Fruit fly (Drosophila melanogaster) whole organism, pupa: Measurements from ENCODE around the gene ScsbetaG.

Source experiments
- CG12605 ChIP-seq: fragments of 200-800 bp; sonication (Bioruptor generic); IDR thresholded peaks from 2 replicates; pipeline ENCODE4 v1.3.6; 2022; ENCODE audit warnings: missing biosample characterization, missing genetic modification characterization
- CG13204 ChIP-seq: fragments of 200-800 bp; sonication (Bioruptor generic); optimal IDR thresholded peaks from 2 replicates; lab custom pipeline; 2018; ENCODE audit warnings: missing biosample characterization, mild to moderate bottlenecking, missing genetic modification characterization, moderate library complexity
- CG17806 ChIP-seq: fragments of 200-800 bp; sonication (Bioruptor generic); optimal IDR thresholded peaks from 2 replicates; lab custom pipeline; 2018; ENCODE audit warnings: missing biosample characterization, mild to moderate bottlenecking, missing genetic modification characterization, moderate library complexity
- CG32121 ChIP-seq: fragments of 200-800 bp; sonication (Bioruptor generic); IDR thresholded peaks from 2 replicates; pipeline ENCODE4 v1.3.6; 2022; ENCODE audit warnings: missing biosample characterization, missing genetic modification characterization
- CG4496 ChIP-seq: fragments of 200-800 bp; sonication (Bioruptor generic); IDR thresholded peaks from 3 replicates; pipeline ENCODE4 v1.3.6; 2022; ENCODE audit warnings: missing biosample characterization, missing genetic modification characterization
- CG8159 ChIP-seq: fragments of 200-800 bp; sonication (Bioruptor generic); optimal IDR thresholded peaks from 3 replicates; lab custom pipeline; 2018; ENCODE audit warnings: missing biosample characterization, mild to moderate bottlenecking, missing genetic modification characterization, moderate library complexity
- CG9948 ChIP-seq: fragments of 200-800 bp; sonication (Bioruptor generic); optimal IDR thresholded peaks from 2 replicates; lab custom pipeline; 2018; ENCODE audit warnings: missing biosample characterization, mild to moderate bottlenecking, missing genetic modification characterization, moderate library complexity
- D1 ChIP-seq: fragments of 200-800 bp; sonication (Bioruptor generic); optimal IDR thresholded peaks from 2 replicates; lab custom pipeline; 2018; ENCODE audit warnings: missing biosample characterization, mild to moderate bottlenecking, missing genetic modification characterization, moderate library complexity
- EcR ChIP-seq: fragments of 200-800 bp; sonication (Bioruptor generic); optimal IDR thresholded peaks from 3 replicates; lab custom pipeline; 2019; ENCODE audit warnings: missing biosample characterization, missing genetic modification characterization, mild to moderate bottlenecking, moderate library complexity, missing genetic modification reagents
- Ets98B ChIP-seq: fragments of 200-800 bp; sonication (Bioruptor generic); IDR thresholded peaks from 2 replicates; pipeline ENCODE4 v1.3.6; 2022; ENCODE audit warnings: missing biosample characterization, missing genetic modification characterization
- Pif1B ChIP-seq: fragments of 200-800 bp; sonication (Bioruptor generic); optimal IDR thresholded peaks from 3 replicates; lab custom pipeline; 2016; ENCODE audit warnings: missing biosample characterization, missing genetic modification characterization
- fd96Ca ChIP-seq: fragments of 200-800 bp; sonication (Bioruptor generic); IDR thresholded peaks from 3 replicates; pipeline ENCODE4 v1.3.6; 2022; ENCODE audit warnings: missing biosample characterization, missing genetic modification characterization
- gl ChIP-seq: fragments of 200-800 bp; sonication (Bioruptor generic); optimal IDR thresholded peaks from 2 replicates; lab custom pipeline; 2018; ENCODE audit warnings: missing biosample characterization, mild to moderate bottlenecking, missing genetic modification characterization
- rn ChIP-seq: fragments of 200-800 bp; sonication (Bioruptor generic); IDR thresholded peaks from 2 replicates; pipeline ENCODE4 v1.3.6; 2022; ENCODE audit warnings: missing biosample characterization, missing genetic modification characterization

DNA sequence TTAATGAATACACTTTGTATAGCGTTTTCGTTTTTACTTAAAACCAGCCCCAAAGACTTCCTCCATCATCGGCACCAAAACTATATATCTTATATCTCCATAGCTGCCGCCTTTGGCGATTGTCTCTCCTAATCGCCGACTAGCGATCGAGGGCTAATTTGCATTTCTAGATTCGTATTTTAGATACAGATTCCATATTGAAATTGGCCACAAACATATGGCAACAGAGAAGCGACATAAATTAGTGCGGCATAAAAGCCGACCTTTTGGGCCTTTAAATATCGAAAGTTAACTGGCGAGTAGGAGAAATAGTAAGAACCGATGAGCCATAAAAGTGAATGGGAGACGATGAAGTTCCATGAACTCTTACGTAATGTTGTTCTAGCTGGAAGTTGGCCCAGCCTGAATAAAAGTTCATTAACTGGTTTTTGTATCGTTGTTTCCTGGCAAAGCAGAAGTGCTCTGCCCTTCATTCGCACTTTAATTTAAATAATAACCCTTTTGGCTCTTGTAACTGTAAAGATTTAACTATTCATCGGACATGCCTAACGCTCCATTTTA is 14.9 kb downstream of the ScsbetaG start:
- TF ChIP-seq EcR (GFP tag; lab: Kevin White, UChicago) (peak; percentile 91), CG9948 (tag; lab: Kevin White, UChicago) (no peak), CG4496 (no peak), CG12605 (GFP tag; lab: Robert Waterston, UW) (no peak), fd96Ca (GFP tag; lab: Robert Waterston, UW) (no peak), D1 (tag; lab: Kevin White, UChicago) (no peak), CG13204 (GFP tag; lab: Kevin White, UChicago) (no peak), rn (GFP tag; lab: Robert Waterston, UW) (no peak), CG32121 (GFP tag; lab: Robert Waterston, UW) (no peak), gl (tag; lab: Kevin White, UChicago) (no peak), CG8159 (no peak), Pif1B (GFP tag; lab: Kevin White, UChicago) (no peak), Ets98B (no peak), CG17806 (tag; lab: Kevin White, UChicago) (no peak)
